Fruit fly (Drosophila melanogaster) whole organism, embryonic: ENCODE measurements around the gene mRpL17.

Experiments
- Ada2b ChIP-seq: fragments of 200-800 bp; sonication (Bioruptor generic); IDR thresholded peaks from 2 replicates; pipeline ENCODE4 v1.3.6; 2022; ENCODE audit warnings: missing biosample characterization, missing genetic modification characterization
- Atf3 ChIP-seq: fragments of 200-800 bp; sonication (Bioruptor generic); optimal IDR thresholded peaks from 3 replicates; lab custom pipeline; 2016; ENCODE audit warnings: missing biosample characterization, missing genetic modification characterization
- Awh ChIP-seq: fragments of 200-800 bp; sonication (Bioruptor generic); IDR thresholded peaks from 2 replicates; pipeline ENCODE4, ENCODE4 v1.3.6; 2022; ENCODE audit warnings: missing biosample characterization, missing genetic modification characterization
- B-H1 ChIP-seq: fragments of 200-800 bp; sonication (Bioruptor generic); IDR thresholded peaks from 3 replicates; pipeline ENCODE4 v1.3.6; 2022; ENCODE audit warnings: missing biosample characterization, missing genetic modification characterization
- BEAF-32 ChIP-seq: fragments of 200-800 bp; sonication (Bioruptor generic); optimal IDR thresholded peaks from 3 replicates; lab custom pipeline; 2017; ENCODE audit warnings: missing biosample characterization, missing genetic modification characterization, mild to moderate bottlenecking, moderate library complexity, missing genetic modification reagents
- Bdp1 ChIP-seq: fragments of 200-800 bp; sonication (Bioruptor generic); optimal IDR thresholded peaks from 3 replicates; lab custom pipeline; 2016; ENCODE audit warnings: missing biosample characterization, missing genetic modification characterization
- CG10565 ChIP-seq: fragments of 200-800 bp; sonication (Bioruptor generic); optimal IDR thresholded peaks from 3 replicates; lab custom pipeline; 2016; ENCODE audit warnings: missing biosample characterization, mild to moderate bottlenecking, missing genetic modification characterization
- CG11093 ChIP-seq: fragments of 200-800 bp; sonication (Bioruptor generic); IDR thresholded peaks from 3 replicates; pipeline ENCODE4 v1.3.6; 2022; ENCODE audit warnings: missing biosample characterization, missing genetic modification characterization
- CG1233 ChIP-seq: fragments of 200-800 bp; sonication (Bioruptor generic); optimal IDR thresholded peaks from 4 replicates; lab custom pipeline; 2018; ENCODE audit warnings: missing biosample characterization, mild to moderate bottlenecking, missing genetic modification characterization
- CG12942 ChIP-seq: fragments of 200-800 bp; sonication (Bioruptor generic); optimal IDR thresholded peaks from 3 replicates; lab custom pipeline; 2016; ENCODE audit warnings: missing biosample characterization, missing genetic modification characterization
- CG13296 ChIP-seq: fragments of 200-800 bp; sonication (Bioruptor generic); optimal IDR thresholded peaks from 3 replicates; lab custom pipeline; 2018; ENCODE audit warnings: missing biosample characterization, mild to moderate bottlenecking, missing genetic modification characterization
- CG14050 ChIP-seq: fragments of 200-800 bp; sonication (Bioruptor generic); IDR thresholded peaks from 3 replicates; pipeline ENCODE4 v1.3.6; 2022; ENCODE audit warnings: missing biosample characterization, missing genetic modification characterization
- CG14667 ChIP-seq: fragments of 200-800 bp; sonication (Bioruptor generic); IDR thresholded peaks from 2 replicates; pipeline ENCODE4 v1.3.6; 2022; ENCODE audit warnings: missing biosample characterization, missing genetic modification characterization
- CG14710 ChIP-seq: fragments of 200-800 bp; sonication (Bioruptor generic); optimal IDR thresholded peaks from 3 replicates; lab custom pipeline; 2019; ENCODE audit warnings: missing biosample characterization, mild to moderate bottlenecking, missing genetic modification characterization, moderate library complexity
- CG16815 ChIP-seq: fragments of 200-800 bp; sonication (Bioruptor generic); optimal IDR thresholded peaks from 3 replicates; lab custom pipeline; 2017; ENCODE audit warnings: missing biosample characterization, mild to moderate bottlenecking, missing genetic modification characterization
- CG17568 ChIP-seq: fragments of 200-800 bp; sonication (Bioruptor generic); optimal IDR thresholded peaks from 2 replicates; lab custom pipeline; 2018; ENCODE audit warnings: missing biosample characterization, mild to moderate bottlenecking, missing genetic modification characterization, moderate library complexity
- CG17912 ChIP-seq: fragments of 200-800 bp; sonication (Bioruptor generic); optimal IDR thresholded peaks from 2 replicates; lab custom pipeline; 2018; ENCODE audit warnings: missing biosample characterization, mild to moderate bottlenecking, missing genetic modification characterization
- CG18599 ChIP-seq: fragments of 200-800 bp; sonication (Bioruptor generic); optimal IDR thresholded peaks from 3 replicates; lab custom pipeline; 2017; ENCODE audit warnings: missing biosample characterization, missing genetic modification characterization, mild to moderate bottlenecking, moderate library complexity, missing genetic modification reagents
- CG2678 ChIP-seq: fragments of 200-800 bp; sonication (Bioruptor generic); optimal IDR thresholded peaks from 3 replicates; lab custom pipeline; 2019; ENCODE audit warnings: missing biosample characterization, mild to moderate bottlenecking, missing genetic modification characterization, moderate library complexity
- CG3995 ChIP-seq: fragments of 200-800 bp; sonication (Bioruptor generic); optimal IDR thresholded peaks from 3 replicates; lab custom pipeline; 2016; ENCODE audit warnings: missing biosample characterization, missing genetic modification characterization
- CG4617 ChIP-seq: fragments of 200-800 bp; sonication (Bioruptor generic); optimal IDR thresholded peaks from 3 replicates; lab custom pipeline; 2016; ENCODE audit warnings: missing biosample characterization, missing genetic modification characterization, borderline replicate concordance
- CG5245 ChIP-seq: fragments of 200-800 bp; sonication (Bioruptor generic); optimal IDR thresholded peaks from 3 replicates; lab custom pipeline; 2016; ENCODE audit warnings: missing biosample characterization, missing genetic modification characterization
- CG6689 ChIP-seq: fragments of 200-800 bp; sonication (Bioruptor generic); IDR thresholded peaks from 2 replicates; pipeline ENCODE4 v1.3.6; 2022; ENCODE audit warnings: missing biosample characterization, missing genetic modification characterization
- CG6765 ChIP-seq: fragments of 200-800 bp; sonication (Bioruptor generic); optimal IDR thresholded peaks from 3 replicates; lab custom pipeline; 2017; ENCODE audit warnings: missing biosample characterization, mild to moderate bottlenecking, missing genetic modification characterization
- CG8281 ChIP-seq: fragments of 200-800 bp; sonication (Bioruptor generic); optimal IDR thresholded peaks from 2 replicates; lab custom pipeline; 2018; ENCODE audit warnings: missing biosample characterization, mild to moderate bottlenecking, missing genetic modification characterization, moderate library complexity
- CG8944 ChIP-seq: fragments of 200-800 bp; sonication (Bioruptor generic); optimal IDR thresholded peaks from 3 replicates; lab custom pipeline; 2016; ENCODE audit warnings: missing biosample characterization, missing genetic modification characterization
- CG9215 ChIP-seq: fragments of 200-800 bp; sonication (Bioruptor generic); IDR thresholded peaks from 2 replicates; pipeline ENCODE4 v1.3.6; 2022; ENCODE audit warnings: missing biosample characterization, missing genetic modification characterization
- CkIIα-i1 ChIP-seq: fragments of 200-800 bp; sonication (Bioruptor generic); IDR thresholded peaks from 2 replicates; pipeline ENCODE4 v1.3.6; 2022; ENCODE audit warnings: missing biosample characterization, missing genetic modification characterization
- Deaf1 ChIP-seq: fragments of 200-800 bp; optimal IDR thresholded peaks from 3 replicates; lab custom pipeline; 2019; ENCODE audit warnings: missing biosample characterization, mild to moderate bottlenecking, missing genetic modification characterization, moderate library complexity
- Dfd ChIP-seq, 2 experiments: fragments of >200 bp; optimal IDR thresholded peaks; 2 replicates each; lab custom pipeline; 2017; ENCODE audit warnings: missing biosample characterization in 2 of 2, missing genetic modification characterization in 2 of 2
- Drgx ChIP-seq: fragments of 200-800 bp; sonication (Bioruptor generic); IDR thresholded peaks from 2 replicates; pipeline ENCODE4 v1.3.6; 2022; ENCODE audit warnings: missing biosample characterization, missing genetic modification characterization
- Elba2 ChIP-seq: fragments of 200-800 bp; sonication (Bioruptor generic); optimal IDR thresholded peaks from 3 replicates; lab custom pipeline; 2016; ENCODE audit warnings: missing biosample characterization, missing genetic modification characterization
- Neu2 ChIP-seq: fragments of 200-800 bp; sonication (Bioruptor generic); optimal IDR thresholded peaks from 3 replicates; lab custom pipeline; 2016; ENCODE audit warnings: missing biosample characterization, missing genetic modification characterization, borderline replicate concordance
- Pdp1 ChIP-seq, 2 experiments: fragments of 200-800 bp; sonication (Bioruptor generic); optimal IDR thresholded peaks; 3 replicates each; lab custom pipeline; 2016; ENCODE audit warnings: missing biosample characterization in 2 of 2, missing genetic modification characterization in 2 of 2, mild to moderate bottlenecking in 1 of 2, moderate library complexity in 1 of 2
- Ravus ChIP-seq: fragments of 200-800 bp; sonication (Bioruptor generic); IDR thresholded peaks from 2 replicates; pipeline ENCODE4 v1.3.6; 2022; ENCODE audit warnings: missing biosample characterization, missing genetic modification characterization
- Side ChIP-seq: fragments of 200-800 bp; sonication (Bioruptor generic); optimal IDR thresholded peaks from 2 replicates; lab custom pipeline; 2016; ENCODE audit warnings: missing biosample characterization, missing genetic modification characterization
- Trl ChIP-seq, 3 experiments: fragments of >200 bp in 2 of 3; fragments of 200-800 bp in 1 of 3; sonication (Bioruptor generic) in 1 of 3; optimal IDR thresholded peaks; 2 replicates in 1 of 3; 3 replicates in 2 of 3; lab custom pipeline; 2016 to 2017; ENCODE audit warnings: missing biosample characterization in 1 of 3, missing genetic modification characterization in 1 of 3
- Usf ChIP-seq: fragments of 200-800 bp; sonication (Bioruptor generic); optimal IDR thresholded peaks from 2 replicates; lab custom pipeline; 2017; ENCODE audit warnings: missing genotype, missing biosample characterization, missing genetic modification characterization
- bcd ChIP-seq: fragments of 200-800 bp; sonication (Bioruptor generic); optimal IDR thresholded peaks from 2 replicates; lab custom pipeline; 2017; ENCODE audit warnings: missing biosample characterization, mild to moderate bottlenecking, missing genetic modification characterization
- dmrt99B ChIP-seq: fragments of 200-800 bp; sonication (Bioruptor generic); optimal IDR thresholded peaks from 2 replicates; lab custom pipeline; 2018; ENCODE audit warnings: missing biosample characterization, mild to moderate bottlenecking, missing genetic modification characterization, moderate library complexity
- fu2 ChIP-seq: fragments of 200-800 bp; sonication (Bioruptor generic); optimal IDR thresholded peaks from 2 replicates; lab custom pipeline; 2016; ENCODE audit warnings: missing biosample characterization, missing genetic modification characterization
- grau ChIP-seq: fragments of 200-800 bp; optimal IDR thresholded peaks from 3 replicates; lab custom pipeline; 2019; ENCODE audit warnings: missing biosample characterization, mild to moderate bottlenecking, missing genetic modification characterization, moderate library complexity
- gsb ChIP-seq: fragments of 200-800 bp; sonication (Bioruptor generic); IDR thresholded peaks from 2 replicates; pipeline ENCODE4 v1.3.6; 2022; ENCODE audit warnings: missing biosample characterization, missing genetic modification characterization
- ken ChIP-seq: fragments of 200-800 bp; sonication (Bioruptor generic); IDR thresholded peaks from 3 replicates; pipeline ENCODE4 v1.3.6; 2022; ENCODE audit warnings: missing biosample characterization, missing genetic modification characterization
- kni ChIP-seq: fragments of 200-800 bp; sonication (Bioruptor generic); optimal IDR thresholded peaks from 3 replicates; lab custom pipeline; 2017; ENCODE audit warnings: mild to moderate bottlenecking, missing biosample characterization, missing genetic modification reagents, missing genetic modification characterization
- nerfin-1 ChIP-seq: fragments of 200-800 bp; sonication (Bioruptor generic); optimal IDR thresholded peaks from 3 replicates; lab custom pipeline; 2019; ENCODE audit warnings: missing biosample characterization, mild to moderate bottlenecking, missing genetic modification characterization, moderate library complexity
- ranshi ChIP-seq: fragments of 200-800 bp; sonication (Bioruptor generic); IDR thresholded peaks from 2 replicates; pipeline ENCODE4 v1.3.6; 2022; ENCODE audit warnings: missing biosample characterization, missing genetic modification characterization
- tna ChIP-seq: fragments of 200-800 bp; sonication (Bioruptor generic); IDR thresholded peaks from 2 replicates; pipeline ENCODE4 v1.3.6; 2022; ENCODE audit warnings: missing biosample characterization, missing genetic modification characterization; ENCODE audit not compliant: partially characterized antibody
- trem ChIP-seq: fragments of 200-800 bp; optimal IDR thresholded peaks from 3 replicates; lab custom pipeline; 2019; ENCODE audit warnings: missing biosample characterization, mild to moderate bottlenecking, missing genetic modification characterization, moderate library complexity
- usp ChIP-seq: fragments of >200 bp; optimal IDR thresholded peaks from 2 replicates; lab custom pipeline; 2017; ENCODE audit warnings: missing biosample characterization, missing genetic modification characterization
- zf30C ChIP-seq: fragments of 200-800 bp; sonication (Bioruptor generic); optimal IDR thresholded peaks from 3 replicates; lab custom pipeline; 2018; ENCODE audit warnings: missing biosample characterization, mild to moderate bottlenecking, missing genetic modification characterization

The mRpL17 gene

dm6 chr3L:294841-295408 lies 30.3 kb downstream of the mRpL17 start (continued):
- TF ChIP-seq CG6689 (GFP tag; lab: Robert Waterston, UW) (no peak), CG8281 (tag; lab: Kevin White, UChicago) (no peak), CG18599 (GFP tag; lab: Kevin White, UChicago) (no peak), Trl (optimal IDR thresholded peaks at IDR 0.05; lab: Kevin White, UChicago) (no peak), Trl (GFP tag; optimal IDR thresholded peaks at IDR 0.05; lab: Kevin White, UChicago) (no peak), CG2678 (tag; lab: Kevin White, UChicago) (peak; percentile 47), grau (peak; percentile 25), CG3995 (GFP tag; lab: Kevin White, UChicago) (no peak), fu2 (GFP tag; lab: Kevin White, UChicago) (no peak), CG9215 (no peak), Dfd (GFP tag; optimal IDR thresholded peaks at IDR 0.05; lab: Kevin White, UChicago) (no peak), ken (GFP tag; lab: Robert Waterston, UW) (no peak), usp (GFP tag; lab: Kevin White, UChicago) (no peak), Deaf1 (no peak), Drgx (GFP tag; lab: Robert Waterston, UW) (no peak), Neu2 (GFP tag; lab: Kevin White, UChicago) (no peak), Usf (GFP tag; lab: Kevin White, UChicago) (no peak), CkIIα-i1 (GFP tag; lab: Robert Waterston, UW) (no peak), bcd (GFP tag; lab: Kevin White, UChicago) (peak; percentile 2), CG14050 (GFP tag; lab: Robert Waterston, UW) (no peak), nerfin-1 (peak; percentile 13), CG6765 (GFP tag; lab: Kevin White, UChicago) (no peak), Ravus (GFP tag; lab: Robert Waterston, UW) (no peak), CG16815 (GFP tag; lab: Kevin White, UChicago) (no peak), Side (peak; percentile 20), Atf3 (GFP tag; lab: Kevin White, UChicago) (no peak), gsb (GFP tag; lab: Robert Waterston, UW) (no peak), CG8944 (GFP tag; lab: Kevin White, UChicago) (peak; percentile 31), CG13296 (GFP tag; lab: Kevin White, UChicago) (no peak), Elba2 (GFP tag; lab: Kevin White, UChicago) (no peak), B-H1 (GFP tag; lab: Robert Waterston, UW) (no peak), Ada2b (GFP tag; lab: Robert Waterston, UW) (no peak), CG17912 (no peak), BEAF-32 (GFP tag; lab: Kevin White, UChicago) (no peak), CG14710 (tag; lab: Kevin White, UChicago) (peak; percentile 70), dmrt99B (tag; lab: Kevin White, UChicago) (peak; percentile 21), CG14667 (GFP tag; lab: Robert Waterston, UW) (no peak), CG17568 (no peak), Pdp1 (GFP tag; optimal IDR thresholded peaks at IDR 0.05; lab: Kevin White, UChicago) (peak in 1 of 2 experiments; percentile 31), Bdp1 (GFP tag; lab: Kevin White, UChicago) (no peak), zf30C (no peak), tna (no peak), kni (GFP tag; lab: Kevin White, UChicago) (no peak), trem (tag; lab: Kevin White, UChicago) (peak; percentile 36), ranshi (GFP tag; lab: Robert Waterston, UW) (no peak), CG4617 (GFP tag; lab: Kevin White, UChicago) (no peak), CG5245 (GFP tag; lab: Kevin White, UChicago) (peak; percentile 22), CG12942 (GFP tag; lab: Kevin White, UChicago) (no peak), CG11093 (GFP tag; lab: Robert Waterston, UW) (0 out of 3 replicates have a peak, but pooled peaks have one; percentile 29), Awh (GFP tag; lab: Robert Waterston, UW) (no peak), CG10565 (GFP tag; lab: Kevin White, UChicago) (no peak), CG1233 (GFP tag; lab: Kevin White, UChicago) (peak; percentile 13)
